Fruit fly (Drosophila melanogaster) whole organism, adult: Measurements from ENCODE around the gene Son.

ENCODE experiments used
- CG11617 ChIP-seq: fragments of 200-800 bp; sonication (Bioruptor generic); optimal IDR thresholded peaks from 2 replicates; lab custom pipeline; 2017; ENCODE audit warnings: mild to moderate bottlenecking, missing biosample characterization, missing genetic modification reagents, missing genetic modification characterization
- CG12768 ChIP-seq: fragments of 200-800 bp; sonication (Bioruptor generic); optimal IDR thresholded peaks from 2 replicates; lab custom pipeline; 2017; ENCODE audit warnings: missing biosample characterization, missing genetic modification characterization, mild to moderate bottlenecking, moderate library complexity, missing genetic modification reagents
- CG14711 ChIP-seq: fragments of 200-800 bp; sonication (Bioruptor generic); optimal IDR thresholded peaks from 2 replicates; lab custom pipeline; 2018; ENCODE audit warnings: missing biosample characterization, mild to moderate bottlenecking, missing genetic modification characterization, moderate library complexity
- CG1620 ChIP-seq: fragments of 200-800 bp; sonication (Bioruptor generic); optimal IDR thresholded peaks from 2 replicates; lab custom pipeline; 2016; ENCODE audit warnings: missing biosample characterization, missing genetic modification characterization
- CG33017 ChIP-seq: fragments of 200-800 bp; sonication (Bioruptor generic); optimal IDR thresholded peaks from 2 replicates; lab custom pipeline; 2018; ENCODE audit warnings: missing biosample characterization, mild to moderate bottlenecking, missing genetic modification characterization, moderate library complexity
- CG5204 ChIP-seq: fragments of 200-800 bp; sonication (Bioruptor generic); optimal IDR thresholded peaks from 2 replicates; lab custom pipeline; 2016; ENCODE audit warnings: missing biosample characterization, missing genetic modification characterization
- CG7045 ChIP-seq: fragments of 200-800 bp; sonication (Bioruptor generic); optimal IDR thresholded peaks from 2 replicates; lab custom pipeline; 2017; ENCODE audit warnings: missing biosample characterization, mild to moderate bottlenecking, missing genetic modification characterization
- CG7101 ChIP-seq: fragments of 200-800 bp; sonication (Bioruptor generic); optimal IDR thresholded peaks from 2 replicates; lab custom pipeline; 2018; ENCODE audit warnings: missing biosample characterization, mild to moderate bottlenecking, missing genetic modification characterization, moderate library complexity
- Clk ChIP-seq: fragments of 200-800 bp; sonication (Bioruptor generic); optimal IDR thresholded peaks from 2 replicates; lab custom pipeline; 2017; ENCODE audit warnings: missing biosample characterization, missing genetic modification characterization
- Crg-1 ChIP-seq: fragments of 200-800 bp; sonication (Bioruptor generic); optimal IDR thresholded peaks from 2 replicates; lab custom pipeline; 2016; ENCODE audit warnings: missing biosample characterization, missing genetic modification characterization
- Hr96 ChIP-seq: fragments of 200-800 bp; sonication (Bioruptor generic); optimal IDR thresholded peaks from 2 replicates; lab custom pipeline; 2016; ENCODE audit warnings: missing biosample characterization, missing genetic modification characterization
- Mnt ChIP-seq: fragments of 200-800 bp; sonication (Bioruptor generic); optimal IDR thresholded peaks from 2 replicates; lab custom pipeline; 2016; ENCODE audit warnings: missing biosample characterization, mild to moderate bottlenecking, missing genetic modification characterization
- bab1 ChIP-seq: fragments of 200-800 bp; sonication (Bioruptor generic); optimal IDR thresholded peaks from 3 replicates; lab custom pipeline; 2019; ENCODE audit warnings: missing biosample characterization, mild to moderate bottlenecking, missing genetic modification characterization, moderate library complexity
- cic ChIP-seq: fragments of 200-800 bp; sonication (Bioruptor generic); optimal IDR thresholded peaks from 2 replicates; lab custom pipeline; 2017; ENCODE audit warnings: missing biosample characterization, mild to moderate bottlenecking, missing genetic modification characterization, moderate library complexity
- cnc ChIP-seq, 2 experiments: fragments of >200 bp; optimal IDR thresholded peaks; 2 replicates each; lab custom pipeline; 2017
- kay ChIP-seq: fragments of 200-800 bp; sonication (Bioruptor generic); peaks from one replicate; lab custom pipeline; 2016; ENCODE audit warnings: missing biosample characterization, missing genetic modification characterization, borderline replicate concordance
- ovo ChIP-seq: fragments of 200-800 bp; sonication (Bioruptor generic); optimal IDR thresholded peaks from 2 replicates; lab custom pipeline; 2016; ENCODE audit warnings: missing biosample characterization, missing genetic modification characterization
- pad ChIP-seq: fragments of 200-800 bp; sonication (Bioruptor generic); optimal IDR thresholded peaks from 3 replicates; lab custom pipeline; 2017; ENCODE audit warnings: missing biosample characterization, missing genetic modification characterization, mild to moderate bottlenecking, moderate library complexity, missing genetic modification reagents
- tj ChIP-seq: fragments of 200-800 bp; sonication (Bioruptor generic); optimal IDR thresholded peaks from 3 replicates; lab custom pipeline; 2017; ENCODE audit warnings: missing biosample characterization, mild to moderate bottlenecking, missing genetic modification characterization, moderate library complexity
- toe ChIP-seq: fragments of 200-800 bp; sonication (Bioruptor generic); optimal IDR thresholded peaks from 2 replicates; lab custom pipeline; 2016; ENCODE audit warnings: missing biosample characterization, missing genetic modification characterization

Son gene

DNA sequence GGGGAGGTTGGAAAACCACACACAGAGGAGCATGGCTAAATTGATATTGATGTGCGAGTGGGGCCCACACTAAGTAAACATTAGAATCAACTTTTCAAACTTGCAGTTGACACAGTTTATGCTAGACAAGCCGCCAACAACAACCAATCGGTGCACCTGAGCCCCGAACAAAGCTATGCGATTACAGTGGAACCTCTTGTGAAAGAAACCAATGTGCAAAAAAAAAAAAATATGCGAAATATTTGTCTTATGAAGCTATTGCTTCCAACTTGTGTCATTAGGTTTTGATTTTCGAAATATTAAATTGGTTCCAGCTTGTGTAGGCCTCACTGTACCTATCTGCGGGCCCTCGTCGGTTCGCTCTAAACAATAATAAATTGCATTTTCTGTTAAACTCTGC lies 40.5 kb downstream of the Son start:
- TF ChIP-seq CG11617 (GFP tag; lab: Kevin White, UChicago) (no peak), Mnt (GFP tag; lab: Kevin White, UChicago) (no peak), pad (GFP tag; lab: Kevin White, UChicago) (peak; percentile 7), kay (no peak), CG7101 (tag; lab: Kevin White, UChicago) (peak; percentile 36), CG5204 (GFP tag; lab: Kevin White, UChicago) (peak; percentile 36), ovo (GFP tag; lab: Kevin White, UChicago) (no peak), bab1 (GFP tag; lab: Kevin White, UChicago) (peak; percentile 81), CG12768 (peak; percentile 43), CG33017 (tag; lab: Kevin White, UChicago) (peak; percentile 4), CG14711 (tag; lab: Kevin White, UChicago) (peak; percentile 47), Crg-1 (GFP tag; lab: Kevin White, UChicago) (no peak), CG7045 (GFP tag; lab: Kevin White, UChicago) (peak; percentile 58), cnc (optimal IDR thresholded peaks at IDR 0.05; lab: Kevin White, UChicago) (no peak)

DNA sequence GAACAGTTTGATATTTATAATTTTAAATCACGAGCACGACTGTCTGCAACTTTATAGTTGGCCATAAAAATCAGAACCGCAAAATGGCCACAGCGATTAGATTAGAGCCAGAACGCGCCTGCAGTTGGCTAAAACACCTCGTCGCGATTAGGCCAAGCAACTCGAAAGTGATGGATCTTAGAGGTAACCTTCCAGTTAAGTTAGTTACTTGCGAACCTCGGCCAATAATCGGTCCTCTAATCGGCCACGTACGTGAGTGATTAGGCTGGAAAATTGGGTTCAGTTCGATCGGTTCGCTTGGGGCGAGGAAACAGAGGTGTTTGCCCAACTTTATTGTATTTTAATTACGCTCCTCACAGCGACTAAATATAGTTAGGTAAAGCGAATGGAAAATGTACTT lies 42.4 kb downstream of the Son start:
- TF ChIP-seq toe: peak; percentile 20
- no peak for TF ChIP-seq Hr96 (GFP tag; lab: Kevin White, UChicago)
- peak; percentile 29 for TF ChIP-seq CG7045 (GFP tag; lab: Kevin White, UChicago)

- TF ChIP-seq CG11617 (GFP tag; lab: Kevin White, UChicago) (no peak), Crg-1 (GFP tag; lab: Kevin White, UChicago) (no peak), cnc (optimal IDR thresholded peaks at IDR 0.05; lab: Kevin White, UChicago) (no peak), CG14711 (tag; lab: Kevin White, UChicago) (no peak), toe (no peak), ovo (GFP tag; lab: Kevin White, UChicago) (no peak), pad (GFP tag; lab: Kevin White, UChicago) (no peak), CG7101 (tag; lab: Kevin White, UChicago) (no peak), tj (GFP tag; lab: Kevin White, UChicago) (no peak), CG7045 (GFP tag; lab: Kevin White, UChicago) (no peak), Hr96 (GFP tag; lab: Kevin White, UChicago) (no peak), CG1620 (no peak), cic (GFP tag; lab: Kevin White, UChicago) (no peak), CG33017 (tag; lab: Kevin White, UChicago) (no peak), kay (no peak), Mnt (GFP tag; lab: Kevin White, UChicago) (no peak), CG5204 (GFP tag; lab: Kevin White, UChicago) (no peak), bab1 (GFP tag; lab: Kevin White, UChicago) (no peak)
These were observed 47.6 kb downstream of the Son start for dm6 chr3R:9625443-9625842.

DNA sequence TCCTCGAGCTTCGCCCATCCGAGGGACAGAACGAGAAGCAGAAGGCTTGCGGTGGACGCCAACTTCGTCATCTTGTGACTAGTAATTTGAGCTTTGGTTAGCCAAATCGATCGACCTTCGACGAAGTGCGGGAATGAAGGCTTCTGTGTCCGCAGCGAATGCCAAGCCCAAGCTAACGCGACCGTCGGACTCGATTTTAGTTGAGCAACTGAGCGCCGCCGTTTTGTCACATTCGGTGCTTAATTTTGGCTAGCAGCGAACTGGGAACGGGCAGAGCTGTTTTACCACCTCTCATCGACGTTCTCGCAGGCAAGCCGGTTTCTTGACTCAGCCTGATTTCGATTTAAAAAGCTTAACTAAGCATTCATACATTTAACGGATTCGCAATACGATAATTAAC lies 48.4 kb downstream of the Son start:
- no peak for TF ChIP-seq CG14711 (tag; lab: Kevin White, UChicago)
- peak; percentile 63 for TF ChIP-seq tj (GFP tag; lab: Kevin White, UChicago)

dm6 chr3R:9626880-9627401 lies 49.1 kb downstream of the Son start, which contains the start of the genes CG9427 and CG8319:
Gene CG9427, minus strand, starts transcription at chr3R:9626930.
Gene CG8319, plus strand, starts transcription at chr3R:9627321.
- peak; percentile 65 for TF ChIP-seq CG14711 (tag; lab: Kevin White, UChicago)
- TF ChIP-seq toe: no peak
- no peak for TF ChIP-seq ovo (GFP tag; lab: Kevin White, UChicago)
- peak; percentile 9 for TF ChIP-seq CG7045 (GFP tag; lab: Kevin White, UChicago)
- peak; percentile 61 for TF ChIP-seq CG11617 (GFP tag; lab: Kevin White, UChicago)
- TF ChIP-seq CG33017 (tag; lab: Kevin White, UChicago): peak; percentile 33
- no peak for TF ChIP-seq Hr96 (GFP tag; lab: Kevin White, UChicago)
- TF ChIP-seq Mnt (GFP tag; lab: Kevin White, UChicago): peak; percentile 78
- no peak for TF ChIP-seq CG12768
- no peak for TF ChIP-seq CG5204 (GFP tag; lab: Kevin White, UChicago)
- peak; percentile 39 for TF ChIP-seq CG1620
- no peak for TF ChIP-seq Clk (GFP tag; lab: Kevin White, UChicago)
- TF ChIP-seq kay: no peak
- TF ChIP-seq CG7101 (tag; lab: Kevin White, UChicago): peak; percentile 69
- peak; percentile 23 for TF ChIP-seq pad (GFP tag; lab: Kevin White, UChicago)
- no peak for TF ChIP-seq cnc (optimal IDR thresholded peaks at IDR 0.05; lab: Kevin White, UChicago)
- TF ChIP-seq tj (GFP tag; lab: Kevin White, UChicago): no peak
- peak; percentile 56 for TF ChIP-seq Crg-1 (GFP tag; lab: Kevin White, UChicago)
- TF ChIP-seq cic (GFP tag; lab: Kevin White, UChicago): peak; percentile 28
- TF ChIP-seq bab1 (GFP tag; lab: Kevin White, UChicago): peak; percentile 85

DNA sequence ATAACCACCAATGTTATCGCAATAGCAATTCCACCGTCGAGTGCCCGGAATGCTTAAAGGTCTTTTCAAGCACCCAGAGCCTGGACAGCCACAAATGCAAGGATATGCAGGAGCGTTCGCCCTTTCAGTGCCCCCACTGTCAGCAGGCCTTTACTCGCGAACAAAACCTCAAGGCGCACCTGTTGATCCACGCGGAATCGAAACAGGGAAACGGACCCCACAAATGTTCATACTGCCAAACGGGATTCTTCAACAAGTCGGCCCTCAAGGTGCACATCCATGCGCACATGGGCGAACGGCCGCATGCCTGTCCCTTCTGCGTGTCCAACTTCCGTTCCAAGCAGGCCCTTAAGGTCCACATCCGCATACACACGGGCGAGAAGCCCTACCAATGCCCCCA lies 50.2 kb downstream of the Son start:
- TF ChIP-seq Clk (GFP tag; lab: Kevin White, UChicago) (no peak), kay (no peak), pad (GFP tag; lab: Kevin White, UChicago) (no peak), CG1620 (no peak), toe (no peak), CG12768 (no peak), CG33017 (tag; lab: Kevin White, UChicago) (no peak), CG11617 (GFP tag; lab: Kevin White, UChicago) (no peak), CG7045 (GFP tag; lab: Kevin White, UChicago) (no peak), Crg-1 (GFP tag; lab: Kevin White, UChicago) (no peak), tj (GFP tag; lab: Kevin White, UChicago) (no peak), Hr96 (GFP tag; lab: Kevin White, UChicago) (no peak), CG5204 (GFP tag; lab: Kevin White, UChicago) (no peak), CG7101 (tag; lab: Kevin White, UChicago) (no peak), cic (GFP tag; lab: Kevin White, UChicago) (no peak), ovo (GFP tag; lab: Kevin White, UChicago) (no peak), bab1 (GFP tag; lab: Kevin White, UChicago) (no peak), CG14711 (tag; lab: Kevin White, UChicago) (no peak), Mnt (GFP tag; lab: Kevin White, UChicago) (no peak)
